Worm (Caenorhabditis elegans) whole organism, midembryonic: ENCODE results near the gene srbc-22.

Experiments
- flt-1 ChIP-seq: fragments of 200-800 bp; sonication (Bioruptor generic); IDR thresholded peaks from 2 replicates; pipeline ENCODE4 v1.3.6; 2022; ENCODE audit warnings: missing genetic modification characterization, missing compliant biosample characterization
- med-1 ChIP-seq: sonication (generic microtip); optimal IDR thresholded peaks from 2 replicates; lab custom pipeline; 2017; ENCODE audit warnings: missing genetic modification characterization, mild to moderate bottlenecking, missing compliant biosample characterization, antibody characterized with exemption, missing genetic modification reagents; ENCODE audit not compliant: insufficient read depth
- ref-1 ChIP-seq: fragments of 200-800 bp; sonication (Bioruptor generic); conservative IDR thresholded peaks from 2 replicates; pipeline ENCODE4 v1.3.6; 2022; ENCODE audit warnings: missing genetic modification reagents, missing genetic modification characterization, missing compliant biosample characterization
- ztf-29 ChIP-seq: fragments of 200-800 bp; sonication (Bioruptor generic); IDR thresholded peaks from 2 replicates; pipeline ENCODE4 v1.3.6; 2022; ENCODE audit warnings: missing genetic modification reagents, missing genetic modification characterization, missing compliant biosample characterization

ce11 chrV:2119529-2119928 lies 37.4 kb upstream of the srbc-22 start, which contains the start of gene F22F7.11:
- TF ChIP-seq ref-1 (no peak), flt-1 (GFP tag; lab: Robert Waterston, UW) (no peak), med-1 (GFP tag; lab: Kevin White, UChicago) (no peak), ztf-29 (GFP tag; lab: Robert Waterston, UW) (no peak)
